Worm (Caenorhabditis elegans) whole organism, late embryonic: ENCODE measurements around the gene sra-33.

Source experiments
- C08G9.2 ChIP-seq: sonication (generic microtip); optimal IDR thresholded peaks from 2 replicates; lab custom pipeline; 2016; ENCODE audit warnings: mild to moderate bottlenecking, missing genetic modification characterization, moderate library complexity, missing compliant biosample characterization
- C38D4.7 ChIP-seq: fragments of 200-800 bp; sonication (Bioruptor generic); optimal IDR thresholded peaks from 2 replicates; lab custom pipeline; 2018; ENCODE audit warnings: mild to moderate bottlenecking, missing genetic modification characterization, moderate library complexity, missing compliant biosample characterization
- F13H6.1 ChIP-seq: sonication (generic microtip); optimal IDR thresholded peaks from 2 replicates; lab custom pipeline; 2016; ENCODE audit warnings: missing genetic modification characterization, missing compliant biosample characterization
- Y22D7AL.16 ChIP-seq: sonication (generic microtip); optimal IDR thresholded peaks from 2 replicates; lab custom pipeline; 2016; ENCODE audit warnings: missing genetic modification characterization, missing compliant biosample characterization
- ahr-1 ChIP-seq: sonication (generic microtip); optimal IDR thresholded peaks from 2 replicates; lab custom pipeline; 2016; ENCODE audit warnings: missing genetic modification characterization, missing compliant biosample characterization
- ama-1 ChIP-seq: fragments of 150-350 bp; optimal IDR thresholded peaks from 2 replicates; lab custom pipeline; 2014
- ceh-19 ChIP-seq: fragments of 200-800 bp; sonication (Bioruptor generic); optimal IDR thresholded peaks from 2 replicates; lab custom pipeline; 2018; ENCODE audit warnings: mild to moderate bottlenecking, missing genetic modification characterization, missing compliant biosample characterization
- ceh-2 ChIP-seq: sonication (generic microtip); optimal IDR thresholded peaks from 2 replicates; lab custom pipeline; 2016; ENCODE audit warnings: missing genotype, missing genetic modification characterization, missing compliant biosample characterization
- ceh-22 ChIP-seq: sonication (generic microtip); optimal IDR thresholded peaks from 2 replicates; lab custom pipeline; 2017; ENCODE audit warnings: missing biosample characterization, missing genetic modification characterization
- ceh-31 ChIP-seq: sonication (generic microtip); optimal IDR thresholded peaks from 2 replicates; lab custom pipeline; 2016; ENCODE audit warnings: missing genetic modification characterization, missing compliant biosample characterization
- ceh-34 ChIP-seq: sonication (generic microtip); optimal IDR thresholded peaks from 2 replicates; lab custom pipeline; 2016; ENCODE audit warnings: mild to moderate bottlenecking, missing genetic modification characterization, missing compliant biosample characterization
- ceh-45 ChIP-seq: fragments of 200-800 bp; sonication (Bioruptor generic); IDR thresholded peaks from 2 replicates; pipeline ENCODE4 v1.3.6; 2022; ENCODE audit warnings: missing genetic modification reagents, missing genetic modification characterization, missing compliant biosample characterization
- ceh-48 ChIP-seq: sonication (generic microtip); optimal IDR thresholded peaks from 2 replicates; lab custom pipeline; 2016; ENCODE audit warnings: missing genetic modification characterization, inconsistent platforms, missing compliant biosample characterization
- ceh-6 ChIP-seq: fragments of 200-800 bp; sonication (Bioruptor generic); optimal IDR thresholded peaks from 2 replicates; lab custom pipeline; 2018; ENCODE audit warnings: mild to moderate bottlenecking, missing genetic modification characterization, missing compliant biosample characterization
- che-1 ChIP-seq: sonication (generic microtip); optimal IDR thresholded peaks from 2 replicates; lab custom pipeline; 2016; ENCODE audit warnings: mild to moderate bottlenecking, missing genetic modification characterization, missing compliant biosample characterization
- dmd-4 ChIP-seq: sonication (generic microtip); optimal IDR thresholded peaks from 2 replicates; lab custom pipeline; 2016; ENCODE audit warnings: borderline replicate concordance, missing genetic modification characterization, missing compliant biosample characterization
- elt-2 ChIP-seq: sonication (generic microtip); optimal IDR thresholded peaks from 2 replicates; lab custom pipeline; 2016; ENCODE audit warnings: missing genetic modification reagents, missing genetic modification characterization, missing compliant biosample characterization
- fax-1 ChIP-seq: sonication (generic microtip); optimal IDR thresholded peaks from 2 replicates; lab custom pipeline; 2016; ENCODE audit warnings: missing genotype, missing genetic modification characterization, missing compliant biosample characterization
- lim-6 ChIP-seq: sonication (generic microtip); optimal IDR thresholded peaks from 2 replicates; lab custom pipeline; 2016; ENCODE audit warnings: missing genetic modification characterization, missing compliant biosample characterization
- lin-11 ChIP-seq: fragments of 200-800 bp; sonication (Bioruptor generic); optimal IDR thresholded peaks from 2 replicates; lab custom pipeline; 2018; ENCODE audit warnings: mild to moderate bottlenecking, missing genetic modification characterization, missing compliant biosample characterization
- madf-2 ChIP-seq: sonication (generic microtip); optimal IDR thresholded peaks from 2 replicates; lab custom pipeline; 2017; ENCODE audit warnings: missing genetic modification characterization, missing compliant biosample characterization
- nhr-11 ChIP-seq: fragments of 150-350 bp; optimal IDR thresholded peaks from 2 replicates; lab custom pipeline; 2014; ENCODE audit warnings: missing biosample characterization, missing genetic modification characterization
- npax-4 ChIP-seq: sonication (generic microtip); optimal IDR thresholded peaks from 2 replicates; lab custom pipeline; 2016; ENCODE audit warnings: missing genetic modification characterization, missing compliant biosample characterization
- pag-3 ChIP-seq: sonication (generic microtip); optimal IDR thresholded peaks from 2 replicates; lab custom pipeline; 2016; ENCODE audit warnings: missing compliant biosample characterization, missing genetic modification characterization, borderline replicate concordance
- pax-1 ChIP-seq: fragments of 150-350 bp; optimal IDR thresholded peaks from 2 replicates; lab custom pipeline; 2014; ENCODE audit warnings: missing biosample characterization, missing genetic modification characterization
- pha-4 ChIP-seq: fragments of 150-350 bp; optimal IDR thresholded peaks from 2 replicates; lab custom pipeline; 2018; ENCODE audit warnings: missing biosample characterization, missing genetic modification reagents, missing genetic modification characterization
- pqm-1 ChIP-seq: sonication (generic microtip); optimal IDR thresholded peaks from 2 replicates; lab custom pipeline; 2016; ENCODE audit warnings: missing genetic modification characterization, missing compliant biosample characterization
- sox-2 ChIP-seq: fragments of 200-800 bp; sonication (Bioruptor generic); IDR thresholded peaks from 2 replicates; pipeline ENCODE4 v1.3.6; 2022; ENCODE audit warnings: missing genetic modification reagents, missing genetic modification characterization, missing compliant biosample characterization
- tbx-2 ChIP-seq: sonication (generic microtip); optimal IDR thresholded peaks from 2 replicates; lab custom pipeline; 2016; ENCODE audit warnings: missing genetic modification characterization, missing compliant biosample characterization
- tbx-7 ChIP-seq: sonication (generic microtip); optimal IDR thresholded peaks from 2 replicates; lab custom pipeline; 2016; ENCODE audit warnings: missing genotype, missing genetic modification characterization, missing compliant biosample characterization
- ttx-3 ChIP-seq: sonication (generic microtip); optimal IDR thresholded peaks from 2 replicates; lab custom pipeline; 2016; ENCODE audit warnings: missing genetic modification reagents, missing genetic modification characterization, missing compliant biosample characterization
- unc-3 ChIP-seq, 2 experiments: fragments of 200-800 bp in 1 of 2; sonication (Bioruptor generic) in 1 of 2; sonication (generic microtip) in 1 of 2; conservative IDR thresholded peaks in 1 of 2; optimal IDR thresholded peaks in 1 of 2; 2 replicates each; pipeline versions ENCODE4 v1.3.6 to Lab custom; 2016 to 2022; ENCODE audit warnings: missing compliant biosample characterization in 2 of 2, missing genetic modification characterization in 2 of 2, missing genetic modification reagents in 1 of 2
- unc-42 ChIP-seq: sonication (generic microtip); optimal IDR thresholded peaks from 2 replicates; lab custom pipeline; 2016; ENCODE audit warnings: missing genotype, missing genetic modification characterization, missing compliant biosample characterization
- unc-55 ChIP-seq: sonication (generic microtip); optimal IDR thresholded peaks from 2 replicates; lab custom pipeline; 2017; ENCODE audit warnings: missing biosample characterization, missing genetic modification reagents, missing genetic modification characterization

The sra-33 gene

DNA sequence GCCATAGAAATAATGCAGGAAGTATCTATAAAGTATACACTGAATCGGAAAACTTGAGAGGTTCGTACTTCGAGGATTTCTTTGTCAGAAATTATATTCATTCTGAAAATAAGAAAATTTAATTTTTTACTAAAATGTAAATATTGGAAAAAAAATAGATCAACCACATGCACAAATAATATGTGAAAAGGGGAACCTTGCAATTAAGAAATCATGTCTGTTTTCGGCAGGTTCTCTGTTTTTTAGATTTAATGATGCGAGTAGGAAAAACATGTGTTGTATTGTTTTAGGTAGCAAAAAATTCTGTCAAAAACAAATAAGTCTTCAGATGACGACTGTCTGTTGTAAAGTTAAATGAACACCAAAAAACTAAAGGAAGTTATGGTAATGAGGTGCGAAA is at the start of gene sra-33:
Gene sra-33, minus strand, starts transcription at position 101 of the 400 bp plus-strand sequence.
- no peak for TF ChIP-seq tbx-2 (tag; lab: Kevin White, UChicago)
- no peak for TF ChIP-seq ceh-31 (tag; lab: Kevin White, UChicago)
- TF ChIP-seq lin-11 (tag; lab: Kevin White, UChicago): no peak
- no peak for TF ChIP-seq pax-1 (tag; lab: Kevin White, UChicago)
- TF ChIP-seq C08G9.2 (tag; lab: Kevin White, UChicago): no peak
- TF ChIP-seq Y22D7AL.16 (tag; lab: Kevin White, UChicago): no peak
- TF ChIP-seq ttx-3 (tag; lab: Kevin White, UChicago): no peak
- TF ChIP-seq ceh-34 (tag; lab: Kevin White, UChicago): no peak
- TF ChIP-seq ahr-1 (tag; lab: Kevin White, UChicago): no peak
- TF ChIP-seq pqm-1 (tag; lab: Kevin White, UChicago): no peak
- TF ChIP-seq madf-2: no peak

DNA sequence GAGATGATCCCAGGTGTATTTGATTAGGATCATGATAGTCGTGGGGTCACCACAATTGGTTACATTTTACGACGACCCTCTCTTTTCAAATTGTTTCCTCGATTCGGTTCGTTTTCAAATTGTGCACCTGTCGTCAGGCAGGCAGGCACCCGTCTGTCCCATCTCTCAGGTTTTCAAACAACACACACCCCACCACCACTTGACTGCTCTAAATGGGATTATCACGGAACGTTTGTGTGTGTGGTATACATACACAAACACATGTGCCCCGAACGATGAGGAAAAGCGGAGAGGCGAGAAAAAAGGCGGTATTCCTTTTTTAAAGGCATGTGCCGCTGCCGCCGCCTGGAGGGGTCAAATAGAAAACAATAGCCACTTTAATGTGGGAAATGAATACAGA is 48.3 kb upstream of the sra-33 start:
- TF ChIP-seq tbx-7 (tag; lab: Kevin White, UChicago) (no peak), fax-1 (tag; lab: Kevin White, UChicago) (no peak), sox-2 (GFP tag; lab: Robert Waterston, UW) (peak; percentile 51; the same call in 1 of the 2 replicates), ceh-6 (peak; percentile 12), pax-1 (tag; lab: Kevin White, UChicago) (no peak), nhr-11 (tag; lab: Kevin White, UChicago) (no peak), unc-3 (GFP tag; conservative IDR thresholded peaks at IDR 0.05; lab: Robert Waterston, UW) (no peak), unc-3 (tag; optimal IDR thresholded peaks at IDR 0.05; lab: Kevin White, UChicago) (no peak), tbx-2 (tag; lab: Kevin White, UChicago) (no peak)

- no peak for TF ChIP-seq ceh-19 (GFP tag; lab: Kevin White, UChicago)
- no peak for TF ChIP-seq npax-4
- no peak for TF ChIP-seq ceh-45 (GFP tag; lab: Robert Waterston, UW)
- TF ChIP-seq ceh-48: no peak
- TF ChIP-seq ceh-22 (tag; lab: Kevin White, UChicago): no peak
- TF ChIP-seq dmd-4 (tag; lab: Kevin White, UChicago): no peak
- no peak for TF ChIP-seq pha-4 (tag; lab: Kevin White, UChicago)
- no peak for TF ChIP-seq lim-6 (tag; lab: Kevin White, UChicago)
- no peak for TF ChIP-seq C38D4.7 (GFP tag; lab: Kevin White, UChicago)
- TF ChIP-seq elt-2 (tag; lab: Kevin White, UChicago): peak; percentile 90
- no peak for TF ChIP-seq F13H6.1 (tag; lab: Kevin White, UChicago)
- no peak for TF ChIP-seq pag-3 (tag; lab: Kevin White, UChicago)
- peak; percentile 46 for TF ChIP-seq ceh-31 (tag; lab: Kevin White, UChicago)
- no peak for TF ChIP-seq pax-1 (tag; lab: Kevin White, UChicago)
- no peak for TF ChIP-seq ceh-2
- peak; percentile 97 for TF ChIP-seq unc-42 (tag; lab: Kevin White, UChicago)
- TF ChIP-seq, all 69 proteins: peak for 3
Measured at ce11 chrII:4584313-4584712, 47.3 kb upstream of the sra-33 start.

- TF ChIP-seq F13H6.1 (tag; lab: Kevin White, UChicago): no peak
- no peak for TF ChIP-seq dmd-4 (tag; lab: Kevin White, UChicago)
- TF ChIP-seq ama-1: peak; percentile 16
- no peak for TF ChIP-seq che-1 (tag; lab: Kevin White, UChicago)
- TF ChIP-seq unc-55 (GFP tag; lab: Kevin White, UChicago): peak; percentile 3
- TF ChIP-seq, all 69 proteins: peak for 2
Measured at ce11 chrII:4583203-4583912, 46.3 kb upstream of the sra-33 start.
